Fruit fly (Drosophila melanogaster) whole organism, embryonic: ENCODE results near the gene CG5381.

ENCODE experiments used
- insv ChIP-seq, 2 experiments: fragments of 200-800 bp; sonication (Bioruptor generic); optimal IDR thresholded peaks; 3 replicates each; lab custom pipeline; 2016 to 2018; ENCODE audit warnings: missing biosample characterization in 2 of 2, missing genetic modification characterization in 2 of 2
- ssp ChIP-seq: fragments of 200-800 bp; sonication (Bioruptor generic); IDR thresholded peaks from 2 replicates; pipeline ENCODE4 v1.3.6; 2022; ENCODE audit warnings: missing biosample characterization, missing genetic modification characterization

- TF ChIP-seq insv (GFP tag; optimal IDR thresholded peaks at IDR 0.05; lab: Kevin White, UChicago) (no peak), ssp (no peak)
Observed at dm6 chr2L:10299077-10299809, 23.7 kb downstream of the CG5381 start.
